Worm (Caenorhabditis elegans): Measurements from ENCODE around the gene K08E4.3.

Gene K08E4.3

ce11 chrIV:12012439-12013003 is 45.0 kb upstream of the K08E4.3 start (continued):
- TF ChIP-seq zag-1 (tag; optimal IDR thresholded peaks at IDR 0.05) (no peak), elt-3 (tag; optimal IDR thresholded peaks at IDR 0.05) (no peak), unc-98 (GFP tag; IDR thresholded peaks at IDR 0.05) (no peak), ama-1 (optimal IDR thresholded peaks at IDR 0.05) (no peak), tbx-2 (tag; optimal IDR thresholded peaks at IDR 0.05) (peak; percentile 42), nhr-47 (tag; optimal IDR thresholded peaks at IDR 0.05) (no peak), egl-27 (tag; optimal IDR thresholded peaks at IDR 0.05) (no peak), C34B4.2 (tag; optimal IDR thresholded peaks at IDR 0.05) (no peak), rnt-1 (tag; optimal IDR thresholded peaks at IDR 0.05) (peak; percentile 77), Y116A8C.19 (tag; optimal IDR thresholded peaks at IDR 0.05; ENCODE audit: borderline replicate concordance) (no peak), ceh-88 (GFP tag; IDR thresholded peaks at IDR 0.05) (no peak), C04F5.9 (tag; optimal IDR thresholded peaks at IDR 0.05) (no peak), mab-9 (GFP tag; IDR thresholded peaks at IDR 0.05) (no peak), nhr-12 (tag; optimal IDR thresholded peaks at IDR 0.05) (no peak), aha-1 (tag; optimal IDR thresholded peaks at IDR 0.05) (no peak), unc-130 (tag; optimal IDR thresholded peaks at IDR 0.05) (no peak), isw-1 (GFP tag; IDR thresholded peaks at IDR 0.05) (no peak), ceh-63 (GFP tag; optimal IDR thresholded peaks at IDR 0.05) (no peak), hlh-17 (GFP tag; optimal IDR thresholded peaks at IDR 0.05; ENCODE audit: borderline replicate concordance) (no peak), nhr-76 (tag; optimal IDR thresholded peaks at IDR 0.05) (no peak), hpl-2 (GFP tag; optimal IDR thresholded peaks at IDR 0.05) (no peak), xbp-1 (tag; optimal IDR thresholded peaks at IDR 0.05) (peak; percentile 25), pqm-1 (tag; optimal IDR thresholded peaks at IDR 0.05) (no peak), ceh-90 (tag; optimal IDR thresholded peaks at IDR 0.05) (no peak), blmp-1 (tag; optimal IDR thresholded peaks at IDR 0.05) (no peak), fkh-4 (tag; optimal IDR thresholded peaks at IDR 0.05; ENCODE audit: borderline replicate concordance) (no peak), nhr-85 (tag) (no peak), zip-4 (GFP tag; optimal IDR thresholded peaks at IDR 0.05) (no peak), F16B12.6 (tag; optimal IDR thresholded peaks at IDR 0.05) (no peak), ztf-11 (tag; optimal IDR thresholded peaks at IDR 0.05) (no peak), pag-3 (tag; optimal IDR thresholded peaks at IDR 0.05; ENCODE audit: borderline replicate concordance, insufficient read depth) (peak; percentile 90), pax-3 (tag; optimal IDR thresholded peaks at IDR 0.05) (no peak), dpl-1 (GFP tag; optimal IDR thresholded peaks at IDR 0.05) (no peak), unc-86 (tag; optimal IDR thresholded peaks at IDR 0.05) (no peak), alr-1 (tag; optimal IDR thresholded peaks at IDR 0.05; ENCODE audit: borderline replicate concordance) (no peak), ceh-8 (GFP tag; optimal IDR thresholded peaks at IDR 0.05) (no peak), efl-1 (optimal IDR thresholded peaks at IDR 0.05) (peak in 1 of 2 experiments; percentile 3), efl-1 (GFP tag; optimal IDR thresholded peaks at IDR 0.05 in 1 of 2) (peak in 1 of 2 experiments; percentile 73), ces-1 (GFP tag; optimal IDR thresholded peaks at IDR 0.05) (no peak), tlp-1 (tag; optimal IDR thresholded peaks at IDR 0.05) (no peak), ceh-82 (tag; optimal IDR thresholded peaks at IDR 0.05) (no peak), mdl-1 (tag; optimal IDR thresholded peaks at IDR 0.05) (peak in 1 of 2 experiments; percentile 14), C16A3.4 (tag; optimal IDR thresholded peaks at IDR 0.05) (no peak), lin-15B (tag; optimal IDR thresholded peaks at IDR 0.05) (no peak), hlh-4 (tag; optimal IDR thresholded peaks at IDR 0.05) (no peak), nhr-77 (tag; optimal IDR thresholded peaks at IDR 0.05) (no peak), vab-15 (tag; optimal IDR thresholded peaks at IDR 0.05) (no peak), unc-30 (tag; optimal IDR thresholded peaks at IDR 0.05) (no peak), mef-2 (tag; optimal IDR thresholded peaks at IDR 0.05) (no peak), mep-1 (tag; optimal IDR thresholded peaks at IDR 0.05) (no peak), unc-62 (GFP tag; optimal IDR thresholded peaks at IDR 0.05) (no peak), elt-2 (tag; optimal IDR thresholded peaks at IDR 0.05) (no peak), lin-39 (tag; optimal IDR thresholded peaks at IDR 0.05) (peak; percentile 42)
